Worm (Caenorhabditis elegans): ENCODE measurements around the gene clc-24.

DNA sequence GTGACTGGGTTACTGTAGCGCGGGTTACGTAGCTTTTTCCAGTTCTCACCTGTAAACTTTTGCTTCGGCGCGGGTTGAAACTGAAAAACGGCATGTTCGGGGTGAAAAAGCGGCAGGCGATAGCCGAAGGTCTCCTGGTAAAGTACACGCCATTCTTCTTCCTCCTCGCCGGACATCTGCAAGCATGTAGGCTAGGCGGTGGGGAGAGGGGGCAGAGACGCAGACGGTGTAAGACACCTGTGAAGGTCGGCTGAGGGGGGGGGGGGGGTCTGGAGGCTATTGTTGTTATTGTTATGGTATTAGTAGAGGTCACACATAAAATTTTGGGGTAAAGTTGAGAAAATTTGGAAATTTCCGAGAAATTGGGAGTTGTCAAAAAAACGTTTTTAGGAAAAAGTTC lies 43.2 kb downstream of the clc-24 start, which contains the start of gene fbxo-11.2:
- no peak for TF ChIP-seq T26A5.8 (tag; optimal IDR thresholded peaks at IDR 0.05)
- TF ChIP-seq ztf-22 (GFP tag; optimal IDR thresholded peaks at IDR 0.05): no peak
- TF ChIP-seq ztf-26 (tag; optimal IDR thresholded peaks at IDR 0.05): no peak
- TF ChIP-seq pha-4 (tag; optimal IDR thresholded peaks at IDR 0.05): no peak

Measured in whole organism, young adult.